Worm (Caenorhabditis elegans) whole organism, L4 larva: Measurements from ENCODE around the gene Y45F10C.4.

Experiments
- fos-1 ChIP-seq: fragments of 150-350 bp; optimal IDR thresholded peaks from 2 replicates; lab custom pipeline; 2014; ENCODE audit warnings: missing biosample characterization, missing genetic modification characterization
- hif-1 ChIP-seq, 2 experiments: sonication (generic microtip); optimal IDR thresholded peaks; 2 replicates each; lab custom pipeline; 2016 to 2017; ENCODE audit warnings: missing compliant biosample characterization in 2 of 2, missing genetic modification characterization in 2 of 2, missing genetic modification reagents in 2 of 2, missing genotype in 2 of 2, mild to moderate bottlenecking in 1 of 2
- hlh-30 ChIP-seq: sonication (generic microtip); optimal IDR thresholded peaks from 2 replicates; lab custom pipeline; 2017; ENCODE audit warnings: antibody characterized with exemption, mild to moderate bottlenecking, missing genetic modification characterization, missing compliant biosample characterization; ENCODE audit not compliant: insufficient read depth
- lin-15B ChIP-seq: fragments of 150-350 bp; sonication (generic microtip); optimal IDR thresholded peaks from 3 replicates; lab custom pipeline; 2014; ENCODE audit warnings: missing biosample characterization, missing genetic modification characterization
- lin-38 ChIP-seq: fragments of 200-800 bp; sonication (Bioruptor generic); IDR thresholded peaks from 2 replicates; pipeline ENCODE4 v1.3.6; 2022; ENCODE audit warnings: missing genetic modification reagents, missing genetic modification characterization, missing compliant biosample characterization
- mep-1 ChIP-seq: fragments of 150-350 bp; sonication (generic microtip); optimal IDR thresholded peaks from 3 replicates; lab custom pipeline; 2014; ENCODE audit warnings: missing biosample characterization, missing genetic modification characterization
- nhr-10 ChIP-seq: fragments of 150-350 bp; optimal IDR thresholded peaks from 2 replicates; lab custom pipeline; 2014; ENCODE audit warnings: missing biosample characterization, missing genetic modification characterization
- nhr-11 ChIP-seq: fragments of 150-350 bp; optimal IDR thresholded peaks from 2 replicates; lab custom pipeline; 2014; ENCODE audit warnings: missing biosample characterization, missing genetic modification characterization
- snpc-4 ChIP-seq: fragments of 150-350 bp; optimal IDR thresholded peaks from 2 replicates; lab custom pipeline; 2014; ENCODE audit warnings: missing biosample characterization, missing genetic modification characterization
- zfp-2 ChIP-seq: sonication (generic microtip); optimal IDR thresholded peaks from 2 replicates; lab custom pipeline; 2016; ENCODE audit warnings: mild to moderate bottlenecking, missing genetic modification characterization, missing compliant biosample characterization

- TF ChIP-seq hlh-30 (no peak), lin-38 (GFP tag; lab: Robert Waterston, UW) (no peak), fos-1 (tag; lab: Kevin White, UChicago) (no peak), nhr-11 (tag; lab: Kevin White, UChicago) (no peak), lin-15B (tag; lab: Kevin White, UChicago) (no peak), zfp-2 (tag; lab: Kevin White, UChicago) (no peak), snpc-4 (no peak), mep-1 (tag; lab: Kevin White, UChicago) (no peak), nhr-10 (tag; lab: Kevin White, UChicago) (no peak), hif-1 (tag; optimal IDR thresholded peaks at IDR 0.05; lab: Kevin White, UChicago) (no peak)
Measured at ce11 chrIV:13687631-13688030, 23.6 kb upstream of the Y45F10C.4 start.
